Fruit fly (Drosophila melanogaster) whole organism, embryonic: ENCODE data around the gene CG43610.

Source experiments
- Awh ChIP-seq: fragments of 200-800 bp; sonication (Bioruptor generic); IDR thresholded peaks from 2 replicates; pipeline ENCODE4, ENCODE4 v1.3.6; 2022; ENCODE audit warnings: missing biosample characterization, missing genetic modification characterization
- CG10274 ChIP-seq: fragments of 200-800 bp; sonication (Bioruptor generic); optimal IDR thresholded peaks from 3 replicates; lab custom pipeline; 2017; ENCODE audit warnings: missing biosample characterization, mild to moderate bottlenecking, missing genetic modification characterization
- CG11085 ChIP-seq: fragments of 200-800 bp; sonication (Bioruptor generic); IDR thresholded peaks from 2 replicates; pipeline ENCODE4 v1.3.6; 2022; ENCODE audit warnings: missing biosample characterization, missing genetic modification characterization
- CG14014 ChIP-seq: fragments of 200-800 bp; sonication (Bioruptor generic); IDR thresholded peaks from 2 replicates; pipeline ENCODE4 v1.3.6; 2022; ENCODE audit warnings: missing biosample characterization, missing genetic modification characterization
- CG15011 ChIP-seq: fragments of 200-800 bp; sonication (Bioruptor generic); optimal IDR thresholded peaks from 3 replicates; lab custom pipeline; 2018; ENCODE audit warnings: missing biosample characterization, mild to moderate bottlenecking, missing genetic modification characterization
- CG15601 ChIP-seq: fragments of 200-800 bp; sonication (Bioruptor generic); optimal IDR thresholded peaks from 3 replicates; lab custom pipeline; 2019; ENCODE audit warnings: missing biosample characterization, mild to moderate bottlenecking, missing genetic modification characterization, moderate library complexity
- CG1603 ChIP-seq: fragments of 200-800 bp; sonication (Bioruptor generic); optimal IDR thresholded peaks from 2 replicates; lab custom pipeline; 2019; ENCODE audit warnings: missing biosample characterization, mild to moderate bottlenecking, missing genetic modification characterization, moderate library complexity
- CG1832 ChIP-seq: fragments of 200-800 bp; sonication (Bioruptor generic); optimal IDR thresholded peaks from 2 replicates; lab custom pipeline; 2017; ENCODE audit warnings: missing biosample characterization, mild to moderate bottlenecking, missing genetic modification characterization, inconsistent platforms
- CG32772 ChIP-seq: fragments of 200-800 bp; sonication (Bioruptor generic); IDR thresholded peaks from 2 replicates; pipeline ENCODE4 v1.3.6; 2022; ENCODE audit warnings: missing biosample characterization, missing genetic modification characterization
- CG6654 ChIP-seq: fragments of 200-800 bp; sonication (Bioruptor generic); optimal IDR thresholded peaks from 2 replicates; lab custom pipeline; 2017; ENCODE audit warnings: missing biosample characterization, mild to moderate bottlenecking, missing genetic modification characterization
- CG8359 ChIP-seq: fragments of 200-800 bp; sonication (Bioruptor generic); optimal IDR thresholded peaks from 2 replicates; lab custom pipeline; 2017; ENCODE audit warnings: missing biosample characterization, mild to moderate bottlenecking, missing genetic modification characterization, borderline replicate concordance
- CG9437 ChIP-seq: fragments of 200-800 bp; sonication (Bioruptor generic); optimal IDR thresholded peaks from 2 replicates; lab custom pipeline; 2018; ENCODE audit warnings: missing biosample characterization, mild to moderate bottlenecking, missing genetic modification characterization
- Doc3 ChIP-seq: fragments of 200-800 bp; sonication (Bioruptor generic); IDR thresholded peaks from 3 replicates; pipeline ENCODE4 v1.3.6; 2022; ENCODE audit warnings: missing biosample characterization, missing genetic modification characterization; ENCODE audit not compliant: partially characterized antibody
- E2f1 ChIP-seq: fragments of 200-800 bp; sonication (Bioruptor generic); IDR thresholded peaks from 2 replicates; pipeline ENCODE4 v1.3.6; 2022; ENCODE audit warnings: missing biosample characterization, missing genetic modification characterization
- Gug ChIP-seq: fragments of 200-800 bp; sonication (Bioruptor generic); IDR thresholded peaks from 4 replicates; pipeline ENCODE4 v1.3.6; 2022; ENCODE audit warnings: missing biosample characterization, missing genetic modification characterization
- HHEX ChIP-seq: fragments of 200-800 bp; sonication (Bioruptor generic); optimal IDR thresholded peaks from 3 replicates; lab custom pipeline; 2017; ENCODE audit warnings: missing biosample characterization, mild to moderate bottlenecking, missing genetic modification characterization, missing genetic modification reagents
- HmgD ChIP-seq: fragments of 200-800 bp; sonication (Bioruptor generic); optimal IDR thresholded peaks from 3 replicates; lab custom pipeline; 2016; ENCODE audit warnings: missing biosample characterization, missing genetic modification characterization
- Hsf ChIP-seq: fragments of 200-800 bp; sonication (Bioruptor generic); optimal IDR thresholded peaks from 3 replicates; lab custom pipeline; 2016; ENCODE audit warnings: missing biosample characterization, missing genetic modification characterization
- Med ChIP-seq: fragments of 200-800 bp; sonication (Bioruptor generic); peaks from one replicate; lab custom pipeline; 2016; ENCODE audit warnings: missing biosample characterization, missing genetic modification characterization, mild to moderate bottlenecking, inconsistent platforms, moderate library complexity
- Nf-YC ChIP-seq: fragments of 200-800 bp; optimal IDR thresholded peaks from 3 replicates; lab custom pipeline; 2019; ENCODE audit warnings: missing biosample characterization, mild to moderate bottlenecking, missing genetic modification characterization, moderate library complexity
- NfI ChIP-seq: fragments of 200-800 bp; sonication (Bioruptor generic); optimal IDR thresholded peaks from 3 replicates; lab custom pipeline; 2018; ENCODE audit warnings: missing biosample characterization, mild to moderate bottlenecking, missing genetic modification characterization, moderate library complexity
- Oaz ChIP-seq: fragments of 200-800 bp; sonication (Bioruptor generic); IDR thresholded peaks from 2 replicates; pipeline ENCODE4 v1.3.6; 2022; ENCODE audit warnings: missing biosample characterization, missing genetic modification characterization
- Rfx ChIP-seq: fragments of 200-800 bp; sonication (Bioruptor generic); IDR thresholded peaks from 2 replicates; pipeline ENCODE4 v1.3.6; 2022; ENCODE audit warnings: missing biosample characterization, missing genetic modification characterization
- Sry-δ ChIP-seq: fragments of 200-800 bp; sonication (Bioruptor generic); optimal IDR thresholded peaks from 2 replicates; lab custom pipeline; 2016; ENCODE audit warnings: missing biosample characterization, missing genetic modification characterization
- Stat92E ChIP-seq, 3 experiments: fragments of >200 bp in 2 of 3; fragments of 200-800 bp in 1 of 3; sonication (Bioruptor generic) in 1 of 3; optimal IDR thresholded peaks; 2 replicates each; lab custom pipeline; 2017 to 2019; ENCODE audit warnings: missing biosample characterization in 3 of 3, missing genetic modification characterization in 3 of 3, mild to moderate bottlenecking in 1 of 3, moderate library complexity in 1 of 3
- YL-1 ChIP-seq: fragments of 200-800 bp; sonication (Bioruptor generic); optimal IDR thresholded peaks from 3 replicates; lab custom pipeline; 2017; ENCODE audit warnings: missing biosample characterization, mild to moderate bottlenecking, missing genetic modification characterization
- bbx ChIP-seq: fragments of 200-800 bp; sonication (Bioruptor generic); IDR thresholded peaks from 2 replicates; pipeline ENCODE4 v1.3.6; 2022; ENCODE audit warnings: missing biosample characterization, missing genetic modification characterization; ENCODE audit not compliant: partially characterized antibody
- br ChIP-seq: fragments of >200 bp; optimal IDR thresholded peaks from 2 replicates; lab custom pipeline; 2017
- caup ChIP-seq: fragments of 200-800 bp; sonication (Bioruptor generic); optimal IDR thresholded peaks from 3 replicates; lab custom pipeline; 2017; ENCODE audit warnings: missing biosample characterization, mild to moderate bottlenecking, missing genetic modification characterization, moderate library complexity; ENCODE audit not compliant: severe bottlenecking
- crc ChIP-seq: fragments of 200-800 bp; sonication (Bioruptor generic); optimal IDR thresholded peaks from 2 replicates; lab custom pipeline; 2016; ENCODE audit warnings: missing biosample characterization, missing genetic modification characterization
- crol ChIP-seq: fragments of 200-800 bp; sonication (Bioruptor generic); IDR thresholded peaks from 2 replicates; pipeline ENCODE4 v1.3.6; 2022; ENCODE audit warnings: missing biosample characterization, missing genetic modification characterization
- crp ChIP-seq, 2 experiments: fragments of 200-800 bp; sonication (Bioruptor generic); optimal IDR thresholded peaks; 2 replicates in 1 of 2; 3 replicates in 1 of 2; lab custom pipeline; 2017; ENCODE audit warnings: missing biosample characterization in 2 of 2, missing genetic modification characterization in 2 of 2, mild to moderate bottlenecking in 1 of 2, moderate library complexity in 1 of 2
- dmrt11E ChIP-seq: fragments of 200-800 bp; sonication (Bioruptor generic); optimal IDR thresholded peaks from 3 replicates; lab custom pipeline; 2018; ENCODE audit warnings: missing biosample characterization, mild to moderate bottlenecking, missing genetic modification characterization, moderate library complexity
- dysf ChIP-seq: fragments of 200-800 bp; sonication (Bioruptor generic); IDR thresholded peaks from 3 replicates; pipeline ENCODE4 v1.3.6; 2022; ENCODE audit warnings: missing biosample characterization, missing genetic modification characterization
- exex ChIP-seq: fragments of 200-800 bp; sonication (Bioruptor generic); optimal IDR thresholded peaks from 4 replicates; lab custom pipeline; 2018; ENCODE audit warnings: missing biosample characterization, mild to moderate bottlenecking, missing genetic modification characterization, moderate library complexity
- hth ChIP-seq: fragments of >200 bp; optimal IDR thresholded peaks from 2 replicates; lab custom pipeline; 2017; ENCODE audit warnings: inconsistent platforms
- insv ChIP-seq, 2 experiments: fragments of 200-800 bp; sonication (Bioruptor generic); optimal IDR thresholded peaks; 3 replicates each; lab custom pipeline; 2016 to 2018; ENCODE audit warnings: missing biosample characterization in 2 of 2, missing genetic modification characterization in 2 of 2
- inv ChIP-seq: fragments of 200-800 bp; sonication (Bioruptor generic); IDR thresholded peaks from 2 replicates; pipeline ENCODE4 v1.3.6; 2022; ENCODE audit warnings: missing biosample characterization, missing genetic modification characterization; ENCODE audit not compliant: partially characterized antibody
- kni ChIP-seq: fragments of 200-800 bp; sonication (Bioruptor generic); optimal IDR thresholded peaks from 3 replicates; lab custom pipeline; 2017; ENCODE audit warnings: mild to moderate bottlenecking, missing biosample characterization, missing genetic modification reagents, missing genetic modification characterization
- nmo ChIP-seq: fragments of 200-800 bp; sonication (Bioruptor generic); optimal IDR thresholded peaks from 2 replicates; lab custom pipeline; 2018; ENCODE audit warnings: missing biosample characterization, mild to moderate bottlenecking, missing genetic modification characterization, moderate library complexity
- otp ChIP-seq: fragments of 200-800 bp; sonication (Bioruptor generic); IDR thresholded peaks from 3 replicates; pipeline ENCODE4, ENCODE4 v1.3.6; 2022; ENCODE audit warnings: missing biosample characterization, missing genetic modification characterization
- pfk ChIP-seq: fragments of 200-800 bp; sonication (Bioruptor generic); optimal IDR thresholded peaks from 2 replicates; lab custom pipeline; 2018; ENCODE audit warnings: missing biosample characterization, mild to moderate bottlenecking, missing genetic modification characterization, moderate library complexity
- repo ChIP-seq: fragments of 200-800 bp; sonication (Bioruptor generic); optimal IDR thresholded peaks from 2 replicates; lab custom pipeline; 2016; ENCODE audit warnings: missing biosample characterization, missing genetic modification characterization
- rib ChIP-seq: fragments of 200-800 bp; sonication (Bioruptor generic); IDR thresholded peaks from 2 replicates; pipeline ENCODE4 v1.3.6; 2022; ENCODE audit warnings: missing biosample characterization, missing genetic modification characterization
- so ChIP-seq: fragments of 200-800 bp; sonication (Bioruptor generic); IDR thresholded peaks from 3 replicates; pipeline ENCODE4 v1.3.6; 2022; ENCODE audit warnings: missing biosample characterization, missing genetic modification characterization
- sug ChIP-seq: fragments of 200-800 bp; optimal IDR thresholded peaks from 2 replicates; lab custom pipeline; 2019; ENCODE audit warnings: missing biosample characterization, mild to moderate bottlenecking, missing genetic modification characterization, moderate library complexity
- tin ChIP-seq: fragments of 200-800 bp; sonication (Bioruptor generic); optimal IDR thresholded peaks from 3 replicates; lab custom pipeline; 2016; ENCODE audit warnings: missing biosample characterization, missing genetic modification characterization
- tll ChIP-seq, 2 experiments: fragments of 200-800 bp in 1 of 2; fragments of >200 bp in 1 of 2; sonication (Bioruptor generic) in 1 of 2; optimal IDR thresholded peaks; 2 replicates each; lab custom pipeline; 2017 to 2019; ENCODE audit warnings: missing biosample characterization in 2 of 2, missing genetic modification characterization in 2 of 2, mild to moderate bottlenecking in 1 of 2, moderate library complexity in 1 of 2
- usp ChIP-seq: fragments of >200 bp; optimal IDR thresholded peaks from 2 replicates; lab custom pipeline; 2017; ENCODE audit warnings: missing biosample characterization, missing genetic modification characterization
- zf30C ChIP-seq: fragments of 200-800 bp; sonication (Bioruptor generic); optimal IDR thresholded peaks from 3 replicates; lab custom pipeline; 2018; ENCODE audit warnings: missing biosample characterization, mild to moderate bottlenecking, missing genetic modification characterization

The CG43610 gene

dm6 chr2L:6793763-6794417, 5.1 kb upstream of the CG43610 start (continued):
- TF ChIP-seq exex (tag; lab: Kevin White, UChicago): no peak
- TF ChIP-seq CG1603 (tag; lab: Kevin White, UChicago): no peak
- TF ChIP-seq insv (GFP tag; optimal IDR thresholded peaks at IDR 0.05; lab: Kevin White, UChicago): no peak
- no peak for TF ChIP-seq HmgD (GFP tag; lab: Kevin White, UChicago)
- TF ChIP-seq crol (GFP tag; lab: Robert Waterston, UW): peak; percentile 37; the same call in 1 of the 2 replicates
- TF ChIP-seq CG8359: no peak
- TF ChIP-seq Gug (GFP tag; lab: Robert Waterston, UW): no peak
- no peak for TF ChIP-seq dysf (GFP tag; lab: Robert Waterston, UW)
- TF ChIP-seq Hsf (GFP tag; lab: Kevin White, UChicago): no peak
- TF ChIP-seq Rfx (GFP tag; lab: Robert Waterston, UW): no peak
- no peak for TF ChIP-seq caup
- no peak for TF ChIP-seq zf30C (GFP tag; lab: Kevin White, UChicago)
- TF ChIP-seq dmrt11E (tag; lab: Kevin White, UChicago): no peak
- no peak for TF ChIP-seq Stat92E (GFP tag; optimal IDR thresholded peaks at IDR 0.05; lab: Kevin White, UChicago)
- peak; percentile 20; the same call in 1 of the 2 replicates for TF ChIP-seq E2f1 (GFP tag; lab: Robert Waterston, UW)
- no peak for TF ChIP-seq inv (GFP tag; lab: Robert Waterston, UW)
- TF ChIP-seq Doc3: no peak
- TF ChIP-seq otp (GFP tag; lab: Robert Waterston, UW): no peak
- TF ChIP-seq HHEX (GFP tag; lab: Kevin White, UChicago): no peak
- TF ChIP-seq Awh (GFP tag; lab: Robert Waterston, UW): no peak
- 0 out of 3 replicates have a peak, but pooled peaks have one; percentile 17 for TF ChIP-seq so (GFP tag; lab: Robert Waterston, UW)
- no peak for TF ChIP-seq crp (GFP tag; optimal IDR thresholded peaks at IDR 0.05; lab: Kevin White, UChicago)
- no peak for TF ChIP-seq repo
- TF ChIP-seq YL-1: no peak
- no peak for TF ChIP-seq CG32772
- no peak for TF ChIP-seq pfk (GFP tag; lab: Kevin White, UChicago)
- TF ChIP-seq tll (GFP tag; optimal IDR thresholded peaks at IDR 0.05; lab: Kevin White, UChicago): no peak
- no peak for TF ChIP-seq nmo (GFP tag; lab: Kevin White, UChicago)
- no peak for TF ChIP-seq tin
- TF ChIP-seq hth (lab: Kevin White, UChicago): no peak
- no peak for TF ChIP-seq rib (GFP tag; lab: Robert Waterston, UW)
- no peak for TF ChIP-seq CG9437
- no peak for TF ChIP-seq Sry-δ (GFP tag; lab: Kevin White, UChicago)
- TF ChIP-seq CG6654 (GFP tag; lab: Kevin White, UChicago): no peak
- no peak for TF ChIP-seq sug
- peak; percentile 59 for TF ChIP-seq kni
- no peak for TF ChIP-seq Nf-YC (tag; lab: Kevin White, UChicago)
- TF ChIP-seq CG15601: no peak
- no peak for TF ChIP-seq CG1832 (GFP tag; lab: Kevin White, UChicago)
- TF ChIP-seq CG10274 (GFP tag; lab: Kevin White, UChicago): no peak
- TF ChIP-seq CG14014 (GFP tag; lab: Robert Waterston, UW): no peak
- no peak for TF ChIP-seq Oaz (GFP tag; lab: Robert Waterston, UW)
- TF ChIP-seq br (lab: Kevin White, UChicago): no peak
- peak; percentile 71 for TF ChIP-seq Med (GFP tag; lab: Kevin White, UChicago)
- no peak for TF ChIP-seq CG11085 (GFP tag; lab: Robert Waterston, UW)
- TF ChIP-seq usp (GFP tag; lab: Kevin White, UChicago): no peak
- TF ChIP-seq crc: no peak
- TF ChIP-seq CG15011: no peak
- no peak for TF ChIP-seq bbx (GFP tag; lab: Robert Waterston, UW)
- TF ChIP-seq NfI: no peak
